Worm (Caenorhabditis elegans) whole organism, L1 larva: ENCODE measurements around the gene srg-1.
A peak's percentile ranks its signal among the peaks of the same experiment; 100 is the strongest.

Experiments
- C04F5.9 ChIP-seq: sonication (generic microtip); optimal IDR thresholded peaks from 2 replicates; lab custom pipeline; 2016; ENCODE audit warnings: missing genetic modification characterization, missing compliant biosample characterization
- C16A3.4 ChIP-seq: fragments of 150-350 bp; optimal IDR thresholded peaks from 2 replicates; lab custom pipeline; 2014; ENCODE audit warnings: missing biosample characterization, missing genetic modification characterization
- F16B12.6 ChIP-seq: fragments of 150-350 bp; optimal IDR thresholded peaks from 2 replicates; lab custom pipeline; 2014; ENCODE audit warnings: missing biosample characterization, missing genetic modification characterization
- aha-1 ChIP-seq: fragments of 150-350 bp; optimal IDR thresholded peaks from 2 replicates; lab custom pipeline; 2014; ENCODE audit warnings: missing biosample characterization, missing genetic modification characterization
- aly-2 ChIP-seq: fragments of 150-350 bp; optimal IDR thresholded peaks from 2 replicates; lab custom pipeline; 2014; ENCODE audit warnings: missing biosample characterization, missing genetic modification characterization
- ceh-8 ChIP-seq: fragments of 200-800 bp; sonication (Bioruptor generic); optimal IDR thresholded peaks from 2 replicates; lab custom pipeline; 2018; ENCODE audit warnings: mild to moderate bottlenecking, missing genetic modification characterization, moderate library complexity, missing compliant biosample characterization
- dpl-1 ChIP-seq, 3 experiments: fragments of 150-350 bp in 2 of 3; sonication (generic microtip) in 1 of 3; optimal IDR thresholded peaks; 2 replicates each; lab custom pipeline; 2014 to 2017; ENCODE audit warnings: missing biosample characterization in 3 of 3, missing genetic modification characterization in 3 of 3, missing genetic modification reagents in 3 of 3
- efl-1 ChIP-seq, 4 experiments: fragments of 150-350 bp; optimal IDR thresholded peaks in 3 of 4; peaks in 1 of 4; 1 replicate in 1 of 4; 2 replicates in 3 of 4; lab custom pipeline; 2014; ENCODE audit warnings: missing biosample characterization in 2 of 4, missing genetic modification characterization in 2 of 4, missing genetic modification reagents in 2 of 4
- fkh-10 ChIP-seq: sonication (generic microtip); optimal IDR thresholded peaks from 2 replicates; lab custom pipeline; 2017; ENCODE audit warnings: missing biosample characterization, missing genetic modification reagents, missing genetic modification characterization
- fkh-4 ChIP-seq: sonication (generic microtip); optimal IDR thresholded peaks from 2 replicates; lab custom pipeline; 2016; ENCODE audit warnings: missing compliant biosample characterization, missing genetic modification characterization, borderline replicate concordance
- fkh-8 ChIP-seq: sonication (generic microtip); optimal IDR thresholded peaks from 2 replicates; lab custom pipeline; 2016; ENCODE audit warnings: mild to moderate bottlenecking, missing genetic modification characterization, missing compliant biosample characterization
- fos-1 ChIP-seq: fragments of 150-350 bp; optimal IDR thresholded peaks from 2 replicates; lab custom pipeline; 2014; ENCODE audit warnings: missing biosample characterization, missing genetic modification characterization
- hlh-4 ChIP-seq: sonication (generic microtip); optimal IDR thresholded peaks from 2 replicates; lab custom pipeline; 2016; ENCODE audit warnings: mild to moderate bottlenecking, missing genetic modification characterization, missing compliant biosample characterization
- irx-1 ChIP-seq: sonication (generic microtip); optimal IDR thresholded peaks from 2 replicates; lab custom pipeline; 2016; ENCODE audit warnings: missing genetic modification characterization, missing compliant biosample characterization
- jun-1 ChIP-seq: fragments of 150-350 bp; optimal IDR thresholded peaks from 2 replicates; lab custom pipeline; 2014; ENCODE audit warnings: missing biosample characterization, missing genetic modification reagents, missing genetic modification characterization
- lin-15B ChIP-seq: fragments of 150-350 bp; sonication (generic microtip); optimal IDR thresholded peaks from 3 replicates; lab custom pipeline; 2014; ENCODE audit warnings: missing biosample characterization, missing genetic modification characterization
- lin-35 ChIP-seq, 2 experiments: fragments of 150-350 bp; optimal IDR thresholded peaks; 2 replicates each; lab custom pipeline; 2014; ENCODE audit warnings: missing biosample characterization in 2 of 2, missing genetic modification characterization in 2 of 2, missing genetic modification reagents in 2 of 2
- lin-39 ChIP-seq: fragments of 150-350 bp; optimal IDR thresholded peaks from 2 replicates; lab custom pipeline; 2014; ENCODE audit warnings: missing biosample characterization, missing genetic modification reagents, missing genetic modification characterization
- lsy-2 ChIP-seq, 2 experiments: fragments of 150-350 bp; optimal IDR thresholded peaks; 2 replicates each; lab custom pipeline; 2014; ENCODE audit warnings: missing biosample characterization in 2 of 2, missing genetic modification characterization in 2 of 2
- mab-9 ChIP-seq: fragments of 200-800 bp; sonication (Bioruptor generic); IDR thresholded peaks from 2 replicates; pipeline ENCODE4 v1.3.6; 2022; ENCODE audit warnings: missing genetic modification reagents, missing genetic modification characterization, missing compliant biosample characterization
- mdl-1 ChIP-seq, 2 experiments: fragments of 150-350 bp; optimal IDR thresholded peaks; 2 replicates each; lab custom pipeline; 2014 to 2017; ENCODE audit warnings: missing biosample characterization in 2 of 2, missing genetic modification characterization in 2 of 2, inconsistent platforms in 1 of 2
- mef-2 ChIP-seq: fragments of 150-350 bp; optimal IDR thresholded peaks from 2 replicates; lab custom pipeline; 2014; ENCODE audit warnings: missing biosample characterization, missing genetic modification characterization
- mep-1 ChIP-seq: fragments of 150-350 bp; optimal IDR thresholded peaks from 2 replicates; lab custom pipeline; 2014; ENCODE audit warnings: missing biosample characterization, missing genetic modification characterization
- nhr-11 ChIP-seq: fragments of 150-350 bp; optimal IDR thresholded peaks from 2 replicates; lab custom pipeline; 2014; ENCODE audit warnings: missing biosample characterization, missing genetic modification characterization
- nhr-12 ChIP-seq: sonication (generic microtip); optimal IDR thresholded peaks from 2 replicates; lab custom pipeline; 2017; ENCODE audit warnings: missing biosample characterization, missing genetic modification characterization
- nhr-19 ChIP-seq: fragments of 200-800 bp; sonication (Bioruptor generic); conservative IDR thresholded peaks from 2 replicates; pipeline ENCODE4 v1.3.6; 2022; ENCODE audit warnings: missing genetic modification characterization, missing compliant biosample characterization
- nhr-47 ChIP-seq: sonication (generic microtip); optimal IDR thresholded peaks from 2 replicates; lab custom pipeline; 2016; ENCODE audit warnings: mild to moderate bottlenecking, missing genetic modification characterization, moderate library complexity, missing compliant biosample characterization
- nhr-76 ChIP-seq: sonication (generic microtip); optimal IDR thresholded peaks from 2 replicates; lab custom pipeline; 2017; ENCODE audit warnings: missing biosample characterization, missing genetic modification characterization
- nhr-84 ChIP-seq: sonication (generic microtip); optimal IDR thresholded peaks from 2 replicates; lab custom pipeline; 2017; ENCODE audit warnings: missing biosample characterization, missing genetic modification characterization
- pqm-1 ChIP-seq: sonication (generic microtip); optimal IDR thresholded peaks from 3 replicates; lab custom pipeline; 2017; ENCODE audit warnings: missing biosample characterization, missing genetic modification characterization
- snu-23 ChIP-seq: sonication (generic microtip); optimal IDR thresholded peaks from 2 replicates; lab custom pipeline; 2016; ENCODE audit warnings: missing genetic modification characterization, missing compliant biosample characterization
- swsn-7 ChIP-seq: sonication (generic microtip); optimal IDR thresholded peaks from 2 replicates; lab custom pipeline; 2016; ENCODE audit warnings: missing genetic modification characterization, missing compliant biosample characterization
- tlp-1 ChIP-seq: fragments of 150-350 bp; optimal IDR thresholded peaks from 2 replicates; lab custom pipeline; 2014; ENCODE audit warnings: missing biosample characterization, missing genetic modification characterization
- unc-130 ChIP-seq: fragments of 150-350 bp; optimal IDR thresholded peaks from 2 replicates; lab custom pipeline; 2017; ENCODE audit warnings: missing biosample characterization, missing genetic modification characterization, inconsistent platforms
- unc-30 ChIP-seq: sonication (generic microtip); optimal IDR thresholded peaks from 2 replicates; lab custom pipeline; 2017; ENCODE audit warnings: missing biosample characterization, missing genetic modification characterization
- unc-62 ChIP-seq: fragments of 150-350 bp; optimal IDR thresholded peaks from 2 replicates; lab custom pipeline; 2014; ENCODE audit warnings: missing biosample characterization, missing genetic modification reagents, missing genetic modification characterization
- unc-98 ChIP-seq: fragments of 200-800 bp; sonication (Bioruptor generic); IDR thresholded peaks from 2 replicates; pipeline ENCODE4 v1.3.6; 2022; ENCODE audit warnings: missing genetic modification characterization, missing compliant biosample characterization
- xbp-1 ChIP-seq: sonication (generic microtip); optimal IDR thresholded peaks from 2 replicates; lab custom pipeline; 2016; ENCODE audit warnings: missing genetic modification characterization, missing compliant biosample characterization
- ztf-11 ChIP-seq, 2 experiments: sonication (generic microtip); optimal IDR thresholded peaks; 2 replicates each; lab custom pipeline; 2016 to 2017; ENCODE audit warnings: missing genetic modification characterization in 2 of 2, missing biosample characterization in 1 of 2, missing compliant biosample characterization in 1 of 2

srg-1 gene

ce11 chrIII:6256675-6257074, 1.5 kb downstream of the srg-1 start, which contains the start of gene srg-9:
srg-9 (minus strand) TSS chrIII:6256775.
- TF ChIP-seq F16B12.6 (no peak), lin-39 (tag; lab: Kevin White, UChicago) (no peak), jun-1 (tag; lab: Kevin White, UChicago) (no peak), pqm-1 (no peak)

- TF ChIP-seq unc-98 (GFP tag; lab: Robert Waterston, UW), result no peak
- no peak for TF ChIP-seq nhr-47 (tag; lab: Kevin White, UChicago)
- no peak for TF ChIP-seq ztf-11 (tag; optimal IDR thresholded peaks at IDR 0.05; lab: Kevin White, UChicago)
- TF ChIP-seq C16A3.4, result no peak
- no peak for TF ChIP-seq unc-62 (GFP tag; lab: Kevin White, UChicago)
- TF ChIP-seq pqm-1, result no peak
- no peak for TF ChIP-seq nhr-11 (tag; lab: Kevin White, UChicago)
- no peak for TF ChIP-seq tlp-1 (tag; lab: Kevin White, UChicago)
- TF ChIP-seq unc-130, result no peak
- TF ChIP-seq dpl-1 (GFP tag; optimal IDR thresholded peaks at IDR 0.05; lab: Kevin White, UChicago), result no peak
- no peak for TF ChIP-seq nhr-19
- TF ChIP-seq, all 84 proteins: peak for 0
Observed at ce11 chrIII:6254737-6255136, 3.4 kb downstream of the srg-1 start, which contains the start of gene srg-8. srg-8 (minus strand) TSS chrIII:6254837.

- TF ChIP-seq nhr-76 (tag; lab: Kevin White, UChicago) (no peak), xbp-1 (tag; lab: Kevin White, UChicago) (no peak), F16B12.6 (no peak), fkh-4 (tag; lab: Kevin White, UChicago) (no peak), unc-30 (tag; lab: Kevin White, UChicago) (no peak), C16A3.4 (no peak), ztf-11 (tag; optimal IDR thresholded peaks at IDR 0.05; lab: Kevin White, UChicago) (no peak), mef-2 (tag; lab: Kevin White, UChicago) (no peak), mep-1 (no peak), swsn-7 (tag; lab: Kevin White, UChicago) (no peak), efl-1 (optimal IDR thresholded peaks at IDR 0.05; lab: Kevin White, UChicago) (no peak), efl-1 (GFP tag; optimal IDR thresholded peaks at IDR 0.05 in 1 of 2; lab: Kevin White, UChicago) (no peak), unc-130 (no peak)
Observed at ce11 chrIII:6251511-6251910, 6.7 kb downstream of the srg-1 start, which contains the start of gene amdh-1. amdh-1 (plus strand) TSS chrIII:6251811.

ce11 chrIII:6248064-6248687, 10.0 kb downstream of the srg-1 start, which contains the start of the genes gen-1 and stt-3:
gen-1 (minus strand) TSS chrIII:6248158.
stt-3 (plus strand) TSS chrIII:6248637.
- TF ChIP-seq dpl-1 (GFP tag; optimal IDR thresholded peaks at IDR 0.05; lab: Kevin White, UChicago) (peak in 2 of 3 experiments; percentile 42 to 56), fkh-10 (GFP tag; lab: Kevin White, UChicago) (no peak), fkh-8 (tag; lab: Kevin White, UChicago) (no peak), xbp-1 (tag; lab: Kevin White, UChicago) (peak; percentile 2), fkh-4 (tag; lab: Kevin White, UChicago) (no peak), efl-1 (optimal IDR thresholded peaks at IDR 0.05; lab: Kevin White, UChicago) (peak; percentile 46 to 50), efl-1 (GFP tag; optimal IDR thresholded peaks at IDR 0.05 in 1 of 2; lab: Kevin White, UChicago) (peak; percentile 21 to 90), lin-35 (GFP tag; optimal IDR thresholded peaks at IDR 0.05; lab: Kevin White, UChicago) (peak; percentile 2 to 65), lin-15B (tag; lab: Kevin White, UChicago) (peak; percentile 1), lsy-2 (tag; optimal IDR thresholded peaks at IDR 0.05; lab: Kevin White, UChicago) (peak in 1 of 2 experiments; percentile 48)

ce11 chrIII:6245728-6246127, 12.4 kb downstream of the srg-1 start, which contains the start of gene bcas-2:
bcas-2 (minus strand) TSS chrIII:6245828.
- TF ChIP-seq mab-9 (GFP tag; lab: Robert Waterston, UW) (no peak), irx-1 (tag; lab: Kevin White, UChicago) (no peak), lin-39 (tag; lab: Kevin White, UChicago) (no peak), lin-35 (GFP tag; optimal IDR thresholded peaks at IDR 0.05; lab: Kevin White, UChicago) (no peak), aha-1 (tag; lab: Kevin White, UChicago) (no peak), fos-1 (no peak), mdl-1 (tag; optimal IDR thresholded peaks at IDR 0.05; lab: Kevin White, UChicago) (no peak), nhr-12 (tag; lab: Kevin White, UChicago) (no peak), ceh-8 (GFP tag; lab: Kevin White, UChicago) (no peak), snu-23 (GFP tag; lab: Kevin White, UChicago) (no peak), aly-2 (tag; lab: Kevin White, UChicago) (no peak), hlh-4 (tag; lab: Kevin White, UChicago) (no peak), nhr-84 (tag; lab: Kevin White, UChicago) (no peak), C04F5.9 (tag; lab: Kevin White, UChicago) (no peak), mep-1 (no peak)
